Worm (Caenorhabditis elegans) whole organism, midembryonic: ENCODE data around the gene col-80.

Experiments
- T22C8.4 ChIP-seq: fragments of 200-800 bp; sonication (Bioruptor generic); IDR thresholded peaks from 2 replicates; pipeline ENCODE4 v1.3.6; 2022; ENCODE audit warnings: missing genetic modification characterization, missing compliant biosample characterization
- cog-1 ChIP-seq: sonication (generic microtip); optimal IDR thresholded peaks from 2 replicates; lab custom pipeline; 2016; ENCODE audit warnings: missing genetic modification characterization, missing compliant biosample characterization
- flt-1 ChIP-seq: fragments of 200-800 bp; sonication (Bioruptor generic); IDR thresholded peaks from 2 replicates; pipeline ENCODE4 v1.3.6; 2022; ENCODE audit warnings: missing genetic modification characterization, missing compliant biosample characterization
- klf-2 ChIP-seq: fragments of 200-800 bp; sonication (Bioruptor generic); conservative IDR thresholded peaks from 2 replicates; pipeline ENCODE4 v1.3.6; 2022; ENCODE audit warnings: missing genetic modification reagents, missing genetic modification characterization, missing compliant biosample characterization
- med-1 ChIP-seq: sonication (generic microtip); optimal IDR thresholded peaks from 2 replicates; lab custom pipeline; 2017; ENCODE audit warnings: missing genetic modification characterization, mild to moderate bottlenecking, missing compliant biosample characterization, antibody characterized with exemption, missing genetic modification reagents; ENCODE audit not compliant: insufficient read depth
- ref-1 ChIP-seq: fragments of 200-800 bp; sonication (Bioruptor generic); conservative IDR thresholded peaks from 2 replicates; pipeline ENCODE4 v1.3.6; 2022; ENCODE audit warnings: missing genetic modification reagents, missing genetic modification characterization, missing compliant biosample characterization
- tab-1 ChIP-seq: fragments of 200-800 bp; sonication (Bioruptor generic); IDR thresholded peaks from 2 replicates; pipeline ENCODE4 v1.3.6; 2022; ENCODE audit warnings: missing genetic modification characterization, missing compliant biosample characterization
- ztf-23 ChIP-seq: fragments of 200-800 bp; sonication (Bioruptor generic); IDR thresholded peaks from 2 replicates; pipeline ENCODE4 v1.3.6; 2022; ENCODE audit warnings: missing genetic modification reagents, missing genetic modification characterization, missing compliant biosample characterization
- ztf-29 ChIP-seq: fragments of 200-800 bp; sonication (Bioruptor generic); IDR thresholded peaks from 2 replicates; pipeline ENCODE4 v1.3.6; 2022; ENCODE audit warnings: missing genetic modification reagents, missing genetic modification characterization, missing compliant biosample characterization

col-80 gene

ce11 chrII:10730702-10731101, 23.7 kb downstream of the col-80 start:
- TF ChIP-seq flt-1 (GFP tag; lab: Robert Waterston, UW) (no peak), med-1 (no peak), cog-1 (tag; lab: Kevin White, UChicago) (no peak), klf-2 (GFP tag; lab: Robert Waterston, UW) (no peak), ztf-23 (GFP tag; lab: Robert Waterston, UW) (no peak), ref-1 (GFP tag; lab: Robert Waterston, UW) (no peak), T22C8.4 (no peak), ztf-29 (GFP tag; lab: Robert Waterston, UW) (no peak), tab-1 (GFP tag; lab: Robert Waterston, UW) (no peak)

DNA sequence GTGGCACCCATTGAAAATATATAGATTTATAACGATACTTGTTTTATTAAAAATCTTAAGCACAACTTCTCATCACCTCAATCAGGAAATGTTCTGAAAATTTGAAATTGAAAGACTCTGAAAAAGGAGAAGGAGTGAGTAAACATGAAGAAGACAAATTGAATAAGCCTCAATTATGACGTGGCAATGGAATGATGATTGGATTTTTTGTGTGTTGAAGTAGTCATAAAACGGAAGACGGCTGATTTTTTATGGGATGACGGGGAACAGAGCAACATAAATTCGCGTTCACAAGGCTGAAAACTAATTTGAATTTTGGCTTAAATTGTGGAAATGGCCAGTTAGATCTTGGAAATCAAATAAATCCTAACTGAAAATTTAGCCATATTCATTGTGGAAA, 24.6 kb downstream of the col-80 start, which contains the start of gene glb-12:
Gene glb-12, minus strand, starts transcription at position 101 of the 400 bp plus-strand sequence.
- TF ChIP-seq cog-1 (tag; lab: Kevin White, UChicago): no peak
- TF ChIP-seq klf-2 (GFP tag; lab: Robert Waterston, UW): no peak
- no peak for TF ChIP-seq ztf-23 (GFP tag; lab: Robert Waterston, UW)
- no peak for TF ChIP-seq ref-1 (GFP tag; lab: Robert Waterston, UW)
- no peak for TF ChIP-seq ztf-29 (GFP tag; lab: Robert Waterston, UW)
- no peak for TF ChIP-seq tab-1 (GFP tag; lab: Robert Waterston, UW)
- TF ChIP-seq flt-1 (GFP tag; lab: Robert Waterston, UW): no peak
- no peak for TF ChIP-seq med-1
- TF ChIP-seq T22C8.4: no peak

ce11 chrII:10737059-10737458, 30.1 kb downstream of the col-80 start, which contains the start of gene C52A11.3:
TSS of gene C52A11.3 (plus strand) at chrII:10737359.
- TF ChIP-seq ztf-29 (GFP tag; lab: Robert Waterston, UW): no peak
- no peak for TF ChIP-seq ref-1 (GFP tag; lab: Robert Waterston, UW)
- TF ChIP-seq cog-1 (tag; lab: Kevin White, UChicago): no peak
- TF ChIP-seq med-1: no peak
- no peak for TF ChIP-seq tab-1 (GFP tag; lab: Robert Waterston, UW)
- TF ChIP-seq ztf-23 (GFP tag; lab: Robert Waterston, UW): no peak
- no peak for TF ChIP-seq flt-1 (GFP tag; lab: Robert Waterston, UW)
- TF ChIP-seq klf-2 (GFP tag; lab: Robert Waterston, UW): no peak
- no peak for TF ChIP-seq T22C8.4

- TF ChIP-seq cog-1 (tag; lab: Kevin White, UChicago) (no peak), flt-1 (GFP tag; lab: Robert Waterston, UW) (no peak), ztf-23 (GFP tag; lab: Robert Waterston, UW) (no peak), ref-1 (GFP tag; lab: Robert Waterston, UW) (no peak)
Observed at ce11 chrII:10744801-10745200, 37.8 kb downstream of the col-80 start.

DNA sequence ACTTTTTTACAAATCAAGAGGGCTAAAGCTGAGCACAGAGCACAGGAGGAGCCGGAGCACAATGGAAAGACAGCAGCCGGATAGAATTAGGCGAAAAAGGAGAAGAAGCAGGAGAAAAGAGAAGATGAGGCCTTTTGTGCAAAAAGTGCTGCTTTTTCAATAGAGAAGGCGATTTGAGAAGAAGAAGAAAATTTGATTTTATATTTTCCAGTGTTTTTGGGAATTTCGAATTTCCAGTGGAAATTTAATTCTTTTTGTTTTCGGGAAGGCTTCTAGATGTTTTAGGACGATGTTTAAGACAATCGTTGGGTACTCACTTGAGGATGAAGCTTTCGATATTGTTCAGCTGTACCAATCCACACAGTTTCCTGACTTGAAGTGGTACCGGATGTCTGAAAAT, 46.7 kb downstream of the col-80 start:
- no peak for TF ChIP-seq ref-1 (GFP tag; lab: Robert Waterston, UW)
- TF ChIP-seq klf-2 (GFP tag; lab: Robert Waterston, UW): no peak
- no peak for TF ChIP-seq flt-1 (GFP tag; lab: Robert Waterston, UW)
- no peak for TF ChIP-seq T22C8.4
- TF ChIP-seq ztf-23 (GFP tag; lab: Robert Waterston, UW): no peak
- TF ChIP-seq cog-1 (tag; lab: Kevin White, UChicago): no peak
- TF ChIP-seq ztf-29 (GFP tag; lab: Robert Waterston, UW): no peak
- TF ChIP-seq tab-1 (GFP tag; lab: Robert Waterston, UW): no peak

- TF ChIP-seq cog-1 (tag; lab: Kevin White, UChicago): no peak
- TF ChIP-seq ztf-23 (GFP tag; lab: Robert Waterston, UW): no peak
- TF ChIP-seq flt-1 (GFP tag; lab: Robert Waterston, UW): no peak
- TF ChIP-seq ref-1 (GFP tag; lab: Robert Waterston, UW): no peak
- TF ChIP-seq T22C8.4: no peak
- TF ChIP-seq ztf-29 (GFP tag; lab: Robert Waterston, UW): no peak
- TF ChIP-seq klf-2 (GFP tag; lab: Robert Waterston, UW): no peak
- TF ChIP-seq med-1: no peak
- TF ChIP-seq tab-1 (GFP tag; lab: Robert Waterston, UW): no peak
Observed at ce11 chrII:10755455-10755854, 48.5 kb downstream of the col-80 start.
